Fruit fly (Drosophila melanogaster): ENCODE data around the gene CG33725.

Gene CG33725

dm6 chr3L:12478229-12478628 is 4.2 kb upstream of the CG33725 start:
- no peak for TF ChIP-seq CG17801 (GFP tag; optimal IDR thresholded peaks at IDR 0.05; ENCODE audit: partially characterized antibody)

- peak; percentile 17 for TF ChIP-seq CG17801 (GFP tag; optimal IDR thresholded peaks at IDR 0.05; ENCODE audit: partially characterized antibody)
Measured at dm6 chr3L:12482917-12483316, 508 bp downstream of the CG33725 start.

- TF ChIP-seq CG17801 (GFP tag; optimal IDR thresholded peaks at IDR 0.05; ENCODE audit: partially characterized antibody), result no peak
Measured at dm6 chr3L:12484464-12484863, 2.1 kb downstream of the CG33725 start.

dm6 chr3L:12484948-12485347 is 2.5 kb downstream of the CG33725 start, which contains the start of gene CG10663:
TSS of gene CG10663 (minus strand) at chr3L:12485035.
- TF ChIP-seq CG17801 (GFP tag; optimal IDR thresholded peaks at IDR 0.05; ENCODE audit: partially characterized antibody), result no peak

- no peak for TF ChIP-seq CG17801 (GFP tag; optimal IDR thresholded peaks at IDR 0.05; ENCODE audit: partially characterized antibody)
Measured at dm6 chr3L:12486175-12486574, 3.8 kb downstream of the CG33725 start.

dm6 chr3L:12489952-12490351 is 7.5 kb downstream of the CG33725 start:
- TF ChIP-seq CG17801 (GFP tag; optimal IDR thresholded peaks at IDR 0.05; ENCODE audit: partially characterized antibody), result no peak

dm6 chr3L:12490418-12491035 is 8.1 kb downstream of the CG33725 start, which contains the start of gene CG10660:
TSS of gene CG10660 (minus strand) at chr3L:12490676.
- TF ChIP-seq CG17801 (GFP tag; optimal IDR thresholded peaks at IDR 0.05; ENCODE audit: partially characterized antibody), result peak; percentile 86

- TF ChIP-seq CG17801 (GFP tag; optimal IDR thresholded peaks at IDR 0.05; ENCODE audit: partially characterized antibody), result no peak
Measured at dm6 chr3L:12494273-12494672, 11.9 kb downstream of the CG33725 start.

dm6 chr3L:12495312-12495725 is 12.9 kb downstream of the CG33725 start:
- TF ChIP-seq CG17801 (GFP tag; optimal IDR thresholded peaks at IDR 0.05; ENCODE audit: partially characterized antibody), result no peak

- no peak for TF ChIP-seq CG17801 (GFP tag; optimal IDR thresholded peaks at IDR 0.05; ENCODE audit: partially characterized antibody)
Measured at dm6 chr3L:12496428-12497344, 14.3 kb downstream of the CG33725 start, which contains the start of gene CG10657. TSS of gene CG10657 (minus strand) at chr3L:12497216.

- peak; percentile 80 for TF ChIP-seq CG17801 (GFP tag; optimal IDR thresholded peaks at IDR 0.05; ENCODE audit: partially characterized antibody)
Measured at dm6 chr3L:12501249-12501648, 18.8 kb downstream of the CG33725 start, which contains the start of the genes CG10638 and CG10681. TSS of gene CG10638 (minus strand) at chr3L:12501311. TSS of gene CG10681 (plus strand) at chr3L:12501513.

- TF ChIP-seq CG17801 (GFP tag; optimal IDR thresholded peaks at IDR 0.05; ENCODE audit: partially characterized antibody), result peak; percentile 35
Measured at dm6 chr3L:12503865-12504650, 21.6 kb downstream of the CG33725 start, which contains the start of the genes CG10646 and vih. TSS of gene CG10646 (minus strand) at chr3L:12503894. TSS of gene vih (plus strand) at chr3L:12504292.

dm6 chr3L:12505990-12506389 is 23.6 kb downstream of the CG33725 start:
- TF ChIP-seq CG17801 (GFP tag; optimal IDR thresholded peaks at IDR 0.05; ENCODE audit: partially characterized antibody), result no peak

dm6 chr3L:12506963-12507552 is 24.6 kb downstream of the CG33725 start:
- TF ChIP-seq CG17801 (GFP tag; optimal IDR thresholded peaks at IDR 0.05; ENCODE audit: partially characterized antibody), result no peak

Measured in ovary, adult (tissue).